Fruit fly (Drosophila melanogaster) S2 (cell line): Measurements from ENCODE around the gene CG14315.

ENCODE experiments used
- CG8478 ChIP-seq: fragments of >200 bp; optimal IDR thresholded peaks from 2 replicates; lab custom pipeline; 2018
- CTCF ChIP-seq, 2 experiments: fragments of >200 bp; optimal IDR thresholded peaks; 2 replicates each; lab custom pipeline; 2018

DNA sequence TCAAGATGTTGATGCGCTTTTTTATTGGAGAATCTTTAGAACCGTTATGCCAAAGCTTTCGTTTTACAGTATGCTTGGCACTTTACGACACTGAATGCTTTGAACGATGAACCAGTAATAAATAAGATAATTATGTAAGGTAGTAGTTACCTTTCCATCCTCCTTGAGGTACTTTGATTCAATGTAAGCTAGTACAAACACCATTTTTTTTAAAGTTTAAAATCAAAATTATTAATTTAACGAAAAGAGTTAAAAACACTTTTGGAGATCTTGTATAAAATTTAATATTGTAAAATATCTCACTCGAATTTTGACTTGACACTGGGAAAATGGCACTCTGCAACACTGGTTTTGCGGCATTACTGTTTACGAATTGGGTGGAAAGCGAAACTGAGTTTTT is 26.9 kb downstream of the CG14315 start, which contains the start of the genes Arp5 and CG7208:
- TF ChIP-seq CTCF (optimal IDR thresholded peaks at IDR 0.05; lab: Kevin White, UChicago) (no peak), CG8478 (lab: Kevin White, UChicago) (no peak)
